Fruit fly (Drosophila melanogaster): Measurements from ENCODE around the gene Rcd7.

Gene Rcd7

DNA sequence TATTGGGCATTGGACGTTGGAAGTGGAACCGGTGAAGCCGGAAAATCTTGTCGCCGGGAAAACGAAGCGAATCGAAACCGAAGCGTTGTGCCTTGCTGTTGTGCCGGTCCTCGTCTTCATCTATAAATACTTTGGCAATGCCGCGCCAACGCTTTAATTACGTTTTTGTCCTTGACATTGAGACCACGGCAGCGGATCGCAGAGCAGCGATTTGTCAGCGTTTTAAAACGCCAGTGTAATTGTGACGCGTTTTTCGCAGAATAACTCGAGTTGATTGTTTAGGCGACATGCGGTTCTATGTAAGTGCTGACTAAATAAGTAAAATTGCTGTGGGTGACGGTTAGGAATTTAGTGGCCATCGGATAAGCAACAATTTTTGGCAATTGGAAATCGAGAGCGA lies 23.8 kb upstream of the Rcd7 start:
- TF ChIP-seq CG8359 (GFP tag; optimal IDR thresholded peaks at IDR 0.05; ENCODE audit: borderline replicate concordance), result peak; percentile 93
- TF ChIP-seq fd3F (GFP tag; optimal IDR thresholded peaks at IDR 0.05), result no peak
- no peak for TF ChIP-seq Lim3 (GFP tag; IDR thresholded peaks at IDR 0.05)
- no peak for TF ChIP-seq fd102C (GFP tag; optimal IDR thresholded peaks at IDR 0.05)
- no peak for TF ChIP-seq CG30431 (GFP tag; optimal IDR thresholded peaks at IDR 0.05)
- no peak for TF ChIP-seq CG18262 (tag; optimal IDR thresholded peaks at IDR 0.05)
- no peak for TF ChIP-seq bsh (GFP tag; optimal IDR thresholded peaks at IDR 0.05)
- TF ChIP-seq lmd (GFP tag; IDR thresholded peaks at IDR 0.05), result no peak

DNA sequence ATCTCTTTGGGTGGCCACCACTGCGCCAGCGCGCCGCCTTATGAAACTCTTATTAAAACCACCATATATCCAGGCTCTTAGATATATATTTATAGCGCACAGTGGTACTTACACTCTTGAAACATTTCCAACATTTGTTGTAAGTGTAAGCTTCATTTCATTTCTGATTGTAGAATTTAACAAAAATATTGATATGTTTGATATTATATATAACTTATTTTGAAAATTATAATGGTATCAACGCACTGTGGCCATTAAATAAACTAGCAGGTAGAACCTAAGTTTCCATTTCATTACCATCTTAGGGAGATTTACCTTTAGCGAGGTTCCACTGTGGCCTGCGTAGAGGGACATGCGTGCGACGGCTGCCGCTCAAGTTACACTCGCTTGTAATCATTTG lies 20.2 kb upstream of the Rcd7 start:
- TF ChIP-seq Ravus (GFP tag; IDR thresholded peaks at IDR 0.05) (no peak), CG16779 (GFP tag; IDR thresholded peaks at IDR 0.05) (no peak), Lpt (GFP tag; optimal IDR thresholded peaks at IDR 0.05) (no peak)

DNA sequence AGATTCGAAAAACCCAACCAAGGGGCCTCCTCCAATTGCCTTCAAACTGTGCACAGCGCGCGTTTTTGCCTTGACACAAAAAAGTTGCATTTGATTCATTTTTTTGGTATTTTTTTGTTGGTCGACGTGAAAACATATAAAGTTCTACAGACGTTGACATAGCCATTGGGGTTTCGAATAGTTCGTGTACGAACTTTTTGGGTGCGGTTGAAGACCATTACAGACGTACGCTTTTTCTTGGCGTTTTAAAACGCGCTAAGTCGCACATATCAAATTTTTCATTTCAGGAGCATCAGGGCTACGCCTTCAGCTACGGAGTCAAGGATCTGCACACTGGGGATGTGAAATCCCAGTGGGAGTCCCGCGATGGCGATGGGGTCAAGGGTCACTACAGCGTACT lies 19.2 kb upstream of the Rcd7 start:
- TF ChIP-seq CG6654 (GFP tag; optimal IDR thresholded peaks at IDR 0.05) (peak; percentile 54), CG8359 (GFP tag; optimal IDR thresholded peaks at IDR 0.05; ENCODE audit: borderline replicate concordance) (peak; percentile 96), Mrtf (GFP tag; IDR thresholded peaks at IDR 0.05) (no peak)

dm6 chr3L:19528547-19528946 lies 16.4 kb upstream of the Rcd7 start:
- TF ChIP-seq CG4424 (GFP tag; optimal IDR thresholded peaks at IDR 0.05) (no peak), CG8359 (GFP tag; optimal IDR thresholded peaks at IDR 0.05; ENCODE audit: borderline replicate concordance) (peak; percentile 91), CG8388 (GFP tag; optimal IDR thresholded peaks at IDR 0.05) (no peak), CG11695 (GFP tag; IDR thresholded peaks at IDR 0.05) (no peak), CG7928 (GFP tag; optimal IDR thresholded peaks at IDR 0.05) (no peak), CG4404 (GFP tag; IDR thresholded peaks at IDR 0.05) (0 out of 2 replicates have a peak, but pooled peaks have one; percentile 6), CG14710 (tag; optimal IDR thresholded peaks at IDR 0.05) (no peak)

DNA sequence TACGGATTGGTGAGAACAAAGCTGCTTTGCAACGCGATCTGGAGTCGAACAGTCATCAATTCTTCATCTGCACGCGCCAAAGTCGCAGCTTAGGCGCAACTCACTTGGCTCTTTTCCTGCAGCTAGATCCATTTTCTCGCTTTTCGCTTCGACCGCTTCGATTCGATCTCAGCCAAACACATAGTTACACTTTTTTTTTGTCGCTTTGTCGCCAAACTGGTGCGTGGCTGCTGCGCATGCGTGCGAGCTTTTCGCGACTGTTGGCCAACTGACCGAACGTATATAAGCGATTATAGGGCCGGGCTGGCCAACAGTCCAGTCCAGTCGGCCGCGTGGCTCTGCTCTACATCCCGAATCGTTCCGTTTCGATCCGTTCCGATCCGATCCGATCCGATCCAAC lies 12.5 kb upstream of the Rcd7 start, which contains the start of gene Cpr76Bd:
Gene Cpr76Bd, plus strand, starts transcription at position 301 of the 400 bp plus-strand sequence.
- TF ChIP-seq NC2β (GFP tag; optimal IDR thresholded peaks at IDR 0.05) (no peak), CG12219 (GFP tag; optimal IDR thresholded peaks at IDR 0.05) (no peak), Dll (GFP tag; IDR thresholded peaks at IDR 0.05; ENCODE audit: partially characterized antibody) (no peak), CG16779 (GFP tag; IDR thresholded peaks at IDR 0.05) (0 out of 2 replicates have a peak, but pooled peaks have one; percentile 11)

DNA sequence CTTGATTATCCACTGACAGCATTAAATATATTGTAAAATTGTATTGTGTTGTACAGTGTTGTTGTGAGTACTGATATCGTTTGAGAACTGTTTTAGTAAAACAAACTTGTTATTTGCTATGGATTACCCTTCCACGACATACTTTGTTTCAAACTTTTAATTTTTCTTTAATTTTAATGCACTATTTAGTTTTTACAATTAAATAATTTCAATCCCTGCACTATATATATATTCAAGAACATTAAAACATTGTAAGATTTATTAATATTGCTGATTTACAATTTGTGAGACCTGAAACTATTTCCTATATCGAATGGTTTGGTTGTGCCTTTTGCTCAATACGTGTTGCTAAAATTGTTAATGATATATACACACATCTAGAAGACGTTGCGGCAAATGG lies 805 bp upstream of the Rcd7 start, which contains the start of the genes CG46434 and Dred:
Gene CG46434, minus strand, starts transcription at position 101 of the 400 bp plus-strand sequence.
Gene Dred, minus strand, starts transcription at position 101 of the 400 bp plus-strand sequence.
- TF ChIP-seq CG17912 (GFP tag; optimal IDR thresholded peaks at IDR 0.05) (no peak), cwo (GFP tag; optimal IDR thresholded peaks at IDR 0.05) (no peak), CG14441 (GFP tag; IDR thresholded peaks at IDR 0.05) (no peak), grau (tag; optimal IDR thresholded peaks at IDR 0.05) (no peak), Xrp1 (GFP tag; IDR thresholded peaks at IDR 0.05) (no peak), CG17186 (GFP tag; optimal IDR thresholded peaks at IDR 0.05) (no peak), Side (GFP tag; optimal IDR thresholded peaks at IDR 0.05) (no peak), Hr3 (GFP tag; optimal IDR thresholded peaks at IDR 0.05) (no peak), Ssrp (tag; optimal IDR thresholded peaks at IDR 0.05) (no peak), Sin3A (optimal IDR thresholded peaks at IDR 0.05) (no peak), CG18011 (GFP tag; optimal IDR thresholded peaks at IDR 0.05) (no peak), CG4617 (GFP tag; optimal IDR thresholded peaks at IDR 0.05; ENCODE audit: borderline replicate concordance) (no peak), CG1792 (GFP tag; optimal IDR thresholded peaks at IDR 0.05) (no peak), CG6689 (GFP tag; IDR thresholded peaks at IDR 0.05) (no peak), CG12769 (tag; optimal IDR thresholded peaks at IDR 0.05) (no peak)

Data from whole organism, embryonic.